Fruit fly (Drosophila melanogaster) S2 (cell line): Measurements from ENCODE around the gene CG14079.
A peak's percentile ranks its signal among the peaks of the same experiment; 100 is the strongest.

Experiments
- CG8478 ChIP-seq: fragments of >200 bp; optimal IDR thresholded peaks from 2 replicates; lab custom pipeline; 2018
- CTCF ChIP-seq, 2 experiments: fragments of >200 bp; optimal IDR thresholded peaks; 2 replicates each; lab custom pipeline; 2018

The CG14079 gene

DNA sequence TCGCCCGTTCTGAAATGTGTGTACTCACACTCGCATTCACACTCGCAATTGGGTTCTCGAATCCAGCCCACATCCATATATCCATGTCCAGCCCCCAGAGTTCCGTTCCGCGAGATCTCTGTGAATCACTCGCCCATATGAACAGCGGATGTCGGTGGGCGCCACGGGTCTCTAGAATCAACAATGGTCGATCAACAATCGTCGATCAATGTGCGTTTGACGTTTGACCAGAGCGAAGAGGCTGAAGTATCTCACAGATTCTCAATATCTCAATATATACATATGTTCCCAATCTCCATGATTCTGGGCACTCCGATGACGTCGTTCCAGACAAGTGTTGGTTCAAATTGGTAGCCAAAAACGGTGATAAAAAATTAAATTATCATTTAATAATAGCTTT lies 8.7 kb upstream of the CG14079 start:
- TF ChIP-seq CTCF (optimal IDR thresholded peaks at IDR 0.05; lab: Kevin White, UChicago) (no peak), CG8478 (lab: Kevin White, UChicago) (no peak)

DNA sequence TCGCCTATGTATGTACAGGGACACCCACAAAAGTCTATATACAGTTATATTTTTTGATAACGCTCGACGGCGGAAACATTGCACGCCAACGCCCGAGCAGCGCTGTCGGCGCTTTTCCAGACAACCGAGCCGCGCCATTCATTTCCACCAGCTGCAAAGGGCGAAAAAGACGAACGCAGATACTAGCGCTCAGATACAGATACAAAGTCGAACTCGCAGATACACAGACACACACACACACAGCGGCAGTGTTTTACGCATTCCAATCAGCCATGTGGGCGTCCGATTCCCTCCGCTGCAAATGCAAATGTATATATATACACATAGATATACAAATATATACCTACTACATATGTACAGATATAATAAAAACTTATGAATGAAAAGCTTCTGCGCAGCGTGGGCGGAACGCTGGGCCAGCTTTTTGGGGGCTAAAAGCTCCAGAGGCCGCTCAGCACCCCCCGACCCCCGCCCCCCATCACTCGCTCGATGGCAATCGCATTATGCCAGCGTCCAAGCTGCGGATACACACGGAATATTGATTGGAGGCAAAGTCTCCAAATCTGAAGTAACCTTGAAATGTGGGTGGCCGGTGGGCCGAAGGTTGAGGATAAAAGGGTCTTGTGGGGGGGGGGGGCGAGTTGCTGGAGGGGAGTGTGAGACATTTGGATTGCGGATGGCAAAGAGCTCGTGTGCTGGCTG lies 6.2 kb upstream of the CG14079 start:
- TF ChIP-seq CTCF (optimal IDR thresholded peaks at IDR 0.05; lab: Kevin White, UChicago), result no peak

DNA sequence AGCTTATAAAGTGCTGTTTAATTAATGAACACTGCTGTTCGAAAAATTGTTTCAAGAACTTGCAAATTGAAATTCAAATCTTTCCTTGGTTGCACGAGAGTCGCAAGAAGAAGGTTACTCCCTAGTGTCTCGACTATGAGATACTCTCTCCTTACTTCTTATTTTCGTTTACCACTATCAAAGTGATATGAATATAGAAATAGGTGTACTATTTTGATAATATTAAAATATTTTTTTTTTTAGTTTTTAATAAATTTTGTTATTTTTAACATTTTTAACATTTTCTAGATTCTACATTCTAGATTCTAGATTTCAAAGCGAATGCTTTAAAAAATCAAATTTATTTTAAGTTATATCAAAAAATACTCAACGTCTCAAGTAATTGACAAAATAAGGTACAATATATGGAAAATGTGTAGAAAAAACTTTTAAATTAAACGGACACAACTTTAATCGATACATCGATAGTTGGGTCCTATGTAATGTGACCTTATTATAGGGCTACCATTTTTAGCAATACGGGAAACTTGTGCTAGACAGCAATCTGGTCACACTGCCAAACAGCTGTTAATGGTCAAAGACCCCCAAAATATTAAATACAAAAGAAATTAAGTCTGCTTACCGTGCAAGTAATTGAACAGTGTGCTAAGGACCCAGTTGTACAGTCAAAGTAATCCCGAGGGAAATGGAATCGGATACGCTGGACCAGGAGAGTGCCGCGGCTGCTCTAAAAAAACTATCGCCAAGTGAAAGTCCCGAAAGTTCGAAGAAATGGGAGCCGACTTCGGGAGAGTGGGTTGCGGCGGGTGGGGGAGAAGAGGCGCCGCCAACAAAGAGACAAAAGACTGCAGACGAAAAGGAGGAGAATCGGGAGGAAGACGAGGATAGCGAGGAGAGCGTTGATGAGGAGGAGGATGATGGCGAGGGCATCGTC lies 5.4 kb upstream of the CG14079 start, which contains the start of gene MESR6:
Gene MESR6, plus strand, starts transcription at position 546 of the 934 bp plus-strand sequence.
- TF ChIP-seq CG8478 (lab: Kevin White, UChicago), result no peak
- TF ChIP-seq CTCF (optimal IDR thresholded peaks at IDR 0.05; lab: Kevin White, UChicago), result peak in 1 of 2 experiments; percentile 21

DNA sequence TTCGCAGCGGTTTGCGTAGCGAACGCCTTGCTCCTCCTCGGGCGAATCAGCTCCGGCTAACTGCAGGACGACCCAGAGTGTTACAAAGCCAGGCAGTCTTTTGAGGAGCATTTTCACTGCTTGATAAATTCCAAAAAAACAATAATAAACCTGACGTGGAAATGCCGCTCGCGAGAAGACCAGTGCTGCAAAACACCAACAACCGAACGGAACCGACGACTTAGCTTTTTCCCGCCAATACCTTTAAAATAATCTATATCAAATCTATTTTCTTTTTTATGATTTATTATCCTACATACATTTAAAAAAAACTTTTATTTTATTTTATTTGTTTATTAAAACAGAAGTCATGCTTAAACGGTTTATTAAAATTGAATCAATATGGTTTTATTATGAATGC lies 1.8 kb upstream of the CG14079 start, which contains the start of gene CNPYb:
Gene CNPYb, minus strand, starts transcription at position 186 of the 400 bp plus-strand sequence.
- no peak for TF ChIP-seq CTCF (optimal IDR thresholded peaks at IDR 0.05; lab: Kevin White, UChicago)
- no peak for TF ChIP-seq CG8478 (lab: Kevin White, UChicago)

DNA sequence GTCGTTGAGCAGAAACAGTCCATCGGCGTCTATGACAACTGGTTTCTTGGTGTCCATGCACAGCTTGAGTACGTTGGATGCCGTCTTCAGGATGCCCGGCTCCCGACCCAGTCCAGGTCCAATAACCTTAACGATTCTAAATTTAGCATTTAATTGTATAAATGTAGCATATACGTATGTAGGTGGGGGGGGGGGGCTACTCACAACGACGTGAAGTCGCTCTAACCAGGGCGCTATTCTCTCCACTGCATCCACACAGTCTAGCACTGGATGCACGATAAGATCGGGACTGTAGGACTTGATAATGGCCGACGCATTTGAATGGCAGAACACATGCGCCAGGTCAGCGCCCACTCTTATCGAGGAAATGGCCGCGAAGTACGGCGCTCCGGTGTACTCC lies 697 bp upstream of the CG14079 start:
- no peak for TF ChIP-seq CTCF (optimal IDR thresholded peaks at IDR 0.05; lab: Kevin White, UChicago)
- TF ChIP-seq CG8478 (lab: Kevin White, UChicago), result no peak

DNA sequence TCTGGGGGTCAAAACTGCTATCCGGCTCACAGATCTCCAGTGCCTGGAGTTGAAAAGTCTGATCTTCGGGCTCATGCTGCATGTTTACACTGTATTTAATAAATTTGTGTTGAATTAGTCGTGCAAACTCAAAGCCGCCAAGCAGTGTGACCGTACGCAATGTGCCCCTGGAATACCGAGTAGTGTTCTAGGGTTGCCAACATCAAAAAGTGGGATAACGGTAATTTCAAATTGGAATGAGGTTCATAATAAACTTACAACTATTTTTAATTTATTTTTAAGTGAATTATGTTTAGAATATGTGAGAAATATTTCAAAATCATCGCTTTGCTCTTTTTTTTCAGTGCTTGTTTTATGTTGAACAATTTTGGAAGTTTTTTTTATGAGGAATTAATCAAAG lies 2.4 kb downstream of the CG14079 start, which contains the start of gene Gem2:
Gene Gem2, minus strand, starts transcription at position 176 of the 400 bp plus-strand sequence.
- TF ChIP-seq CTCF (optimal IDR thresholded peaks at IDR 0.05; lab: Kevin White, UChicago) (no peak), CG8478 (lab: Kevin White, UChicago) (no peak)

DNA sequence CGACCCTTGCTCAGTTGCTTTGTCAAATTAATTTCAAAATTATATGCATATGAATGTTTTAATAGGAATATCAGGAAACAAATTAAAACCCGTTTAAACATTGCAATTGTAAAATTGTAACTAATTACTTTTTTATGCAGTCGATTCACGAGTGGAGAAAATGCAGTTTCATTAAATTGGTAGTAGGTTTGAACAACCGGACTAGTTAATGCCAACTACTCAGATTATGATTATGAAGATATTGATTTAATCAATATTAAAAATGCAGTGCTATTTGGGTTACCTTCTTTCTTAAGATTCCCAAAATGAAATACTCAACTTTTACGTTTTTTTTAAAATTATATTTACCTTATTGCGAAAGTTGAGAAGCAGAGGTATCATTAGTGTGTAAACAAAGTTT lies 31.8 kb downstream of the CG14079 start, which contains the start of gene Spn75F:
Gene Spn75F, minus strand, starts transcription at position 101 of the 400 bp plus-strand sequence.
- TF ChIP-seq CTCF (optimal IDR thresholded peaks at IDR 0.05; lab: Kevin White, UChicago) (no peak), CG8478 (lab: Kevin White, UChicago) (no peak)

DNA sequence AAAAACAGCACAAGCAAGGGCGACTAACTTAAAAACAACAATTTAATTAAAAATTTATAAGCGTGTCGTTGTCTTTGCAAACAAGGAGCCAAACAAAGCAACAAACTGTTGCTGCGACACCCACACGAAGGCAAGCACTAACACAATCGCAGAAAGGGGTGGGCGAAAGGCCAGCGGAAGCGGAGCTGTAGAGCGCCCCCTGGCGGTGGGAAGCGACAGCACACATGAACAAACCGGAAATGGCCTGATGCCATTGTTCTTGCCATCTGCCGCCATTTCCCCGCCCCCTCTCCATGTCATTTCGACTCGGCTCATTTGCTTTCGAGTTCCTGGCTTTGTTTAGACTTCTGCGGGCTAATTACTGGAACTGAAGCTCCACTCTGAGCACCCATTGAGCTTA lies 34.8 kb downstream of the CG14079 start:
- TF ChIP-seq CTCF (optimal IDR thresholded peaks at IDR 0.05; lab: Kevin White, UChicago) (peak; percentile 77 to 82), CG8478 (lab: Kevin White, UChicago) (no peak)

DNA sequence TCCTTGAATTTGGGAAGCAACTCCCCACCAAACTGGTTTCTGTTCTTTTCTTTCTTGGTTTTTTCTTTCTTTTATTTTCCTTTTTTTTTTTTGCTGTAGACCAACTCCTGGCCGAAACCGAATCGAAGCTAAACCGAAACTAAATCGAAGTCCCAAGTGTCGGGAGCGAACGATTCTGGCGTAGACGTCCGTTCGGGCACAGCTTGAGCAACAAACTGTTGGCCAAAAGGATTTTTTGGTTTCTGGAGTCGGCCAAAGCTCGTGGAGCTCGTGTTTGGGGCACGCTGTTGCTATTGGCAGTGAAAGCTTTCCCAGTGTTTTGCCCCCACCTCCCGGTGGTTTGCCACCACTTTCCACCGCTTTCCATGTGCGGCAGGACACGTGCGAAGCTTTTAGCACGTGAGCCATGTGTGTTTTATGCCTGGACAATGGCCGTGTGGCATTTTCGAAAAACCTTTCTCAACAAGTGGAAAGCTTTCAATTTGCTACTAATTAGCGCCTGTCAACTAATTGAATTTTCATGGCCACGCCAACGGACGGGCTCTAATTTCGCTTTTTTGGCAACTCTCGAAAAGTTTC lies 41.2 kb downstream of the CG14079 start, which contains the start of gene CG14082:
Gene CG14082, minus strand, starts transcription at position 51 of the 579 bp plus-strand sequence.
- TF ChIP-seq CTCF (optimal IDR thresholded peaks at IDR 0.05; lab: Kevin White, UChicago) (no peak), CG8478 (lab: Kevin White, UChicago) (no peak)

DNA sequence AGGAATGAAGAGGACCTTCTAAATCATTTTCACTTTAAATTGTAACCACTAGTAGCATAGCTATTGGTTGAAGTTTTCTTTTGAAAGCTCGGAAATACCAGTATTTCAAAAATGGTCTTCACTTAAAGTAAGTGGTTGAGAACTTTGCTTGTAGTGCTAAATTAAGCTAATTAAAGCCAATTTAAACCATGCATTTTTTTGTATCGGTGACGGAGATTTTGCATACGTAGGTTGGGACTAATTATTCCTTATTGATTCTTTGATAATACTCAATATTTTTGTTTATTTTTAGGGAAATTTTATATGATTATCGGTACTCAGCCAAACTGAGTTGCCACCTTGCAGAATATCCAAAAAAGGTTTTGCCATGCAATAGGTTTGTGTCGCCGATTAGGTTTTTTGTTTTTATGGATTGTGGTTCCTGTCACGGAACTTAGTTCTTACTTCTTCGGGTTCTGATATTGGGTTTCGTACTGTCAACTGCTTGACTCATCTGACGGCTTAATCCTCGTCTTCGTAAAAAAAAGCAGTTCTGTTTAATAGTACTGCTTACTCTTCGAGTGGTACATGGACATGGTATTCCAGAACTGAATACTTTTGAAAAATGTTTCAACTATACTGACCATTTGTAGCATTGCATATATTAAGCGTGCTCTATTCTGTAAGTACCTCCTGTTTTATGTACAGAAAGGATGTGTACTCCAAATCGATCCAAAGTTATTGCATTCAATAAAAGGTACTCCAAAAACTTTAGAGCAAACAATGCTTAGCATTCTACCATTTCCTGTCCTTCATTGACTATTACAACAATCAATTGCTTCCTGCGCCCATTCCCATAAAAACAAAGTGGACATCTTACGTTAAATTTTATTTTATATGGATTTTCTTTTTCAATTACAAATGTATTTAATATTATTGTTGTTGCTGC lies 42.5 kb downstream of the CG14079 start:
- TF ChIP-seq CG8478 (lab: Kevin White, UChicago) (no peak), CTCF (optimal IDR thresholded peaks at IDR 0.05; lab: Kevin White, UChicago) (peak; percentile 83 to 84)

DNA sequence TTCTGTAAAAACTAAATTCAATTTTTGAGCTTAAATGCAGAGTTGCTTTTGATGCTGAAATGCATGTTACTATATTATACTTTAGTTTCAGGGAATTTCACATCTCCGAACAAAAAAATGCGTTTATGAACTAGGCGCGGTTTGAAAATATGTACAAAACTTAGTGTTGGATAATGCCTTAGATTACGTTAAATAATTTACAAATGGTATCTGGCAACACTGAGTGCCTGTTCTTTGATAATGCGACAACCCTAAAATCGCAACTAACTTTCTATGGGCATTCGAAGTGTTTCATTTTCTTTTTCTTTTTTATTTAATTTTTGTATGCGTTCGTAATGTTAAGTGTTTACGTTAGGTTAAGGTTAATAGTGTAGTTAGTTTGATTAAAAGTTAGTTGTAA lies 44.8 kb downstream of the CG14079 start:
- TF ChIP-seq CG8478 (lab: Kevin White, UChicago) (no peak), CTCF (optimal IDR thresholded peaks at IDR 0.05; lab: Kevin White, UChicago) (no peak)

DNA sequence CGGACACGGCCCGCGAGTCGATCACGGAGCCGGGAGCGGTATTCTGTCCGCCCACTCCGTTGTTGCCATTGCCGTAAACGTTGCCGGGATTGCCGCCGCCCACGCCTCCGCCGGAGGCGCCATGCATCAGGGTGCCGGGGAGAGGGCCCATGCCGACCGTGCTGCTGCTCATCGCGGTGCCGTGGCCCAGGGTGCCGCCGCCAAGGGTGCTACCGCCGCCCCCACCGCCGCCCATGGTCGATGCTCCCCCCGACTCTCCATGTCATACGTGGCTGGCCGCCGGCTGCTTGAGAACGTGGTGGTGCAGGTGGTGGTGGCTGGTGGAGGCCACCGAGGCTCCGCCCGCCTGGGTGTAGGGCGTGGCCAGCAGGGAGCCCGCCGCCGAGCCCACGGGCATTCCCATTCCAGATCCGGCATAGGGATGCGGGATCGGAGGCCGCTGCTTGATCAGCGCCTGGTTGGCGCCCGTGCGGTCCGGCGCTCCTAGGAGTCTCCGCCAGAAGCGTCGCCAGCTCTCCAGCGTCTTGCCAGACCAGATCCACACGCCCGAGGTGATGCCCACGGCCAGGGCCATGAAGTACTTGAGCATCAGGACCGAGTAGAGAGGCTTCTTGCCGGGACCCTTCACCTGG lies 46.3 kb downstream of the CG14079 start:
- TF ChIP-seq CTCF (optimal IDR thresholded peaks at IDR 0.05; lab: Kevin White, UChicago), result no peak
- TF ChIP-seq CG8478 (lab: Kevin White, UChicago), result no peak

DNA sequence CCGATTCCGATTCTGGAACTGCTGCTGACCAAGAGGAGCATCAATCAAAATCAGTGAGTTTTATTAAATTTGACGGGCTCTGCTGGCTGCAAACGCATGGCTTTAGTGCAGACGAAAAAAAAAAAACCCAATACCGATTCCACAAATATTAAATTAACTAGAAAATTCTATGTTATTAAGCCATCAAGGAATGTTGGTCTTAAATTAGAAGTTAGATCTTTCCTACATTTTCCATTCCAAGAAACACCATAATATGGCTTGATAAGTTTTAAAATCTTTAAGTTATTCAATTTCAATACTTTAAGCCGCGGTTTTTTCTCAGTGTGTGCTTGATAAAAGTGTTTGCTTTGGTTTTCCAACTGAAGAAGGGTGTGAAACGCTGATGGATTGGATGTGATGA lies 49.4 kb downstream of the CG14079 start:
- TF ChIP-seq CTCF (optimal IDR thresholded peaks at IDR 0.05; lab: Kevin White, UChicago) (no peak), CG8478 (lab: Kevin White, UChicago) (no peak)
